Worm (Caenorhabditis elegans) whole organism, late embryonic: Measurements from ENCODE around the gene fbxc-44.

Experiments
- C08G9.2 ChIP-seq: sonication (generic microtip); optimal IDR thresholded peaks from 2 replicates; lab custom pipeline; 2016; ENCODE audit warnings: mild to moderate bottlenecking, missing genetic modification characterization, moderate library complexity, missing compliant biosample characterization
- K09A11.1 ChIP-seq: sonication (generic microtip); optimal IDR thresholded peaks from 2 replicates; lab custom pipeline; 2017; ENCODE audit warnings: antibody characterized with exemption, mild to moderate bottlenecking, missing genetic modification characterization, missing compliant biosample characterization; ENCODE audit not compliant: insufficient read depth
- Y22D7AL.16 ChIP-seq: sonication (generic microtip); optimal IDR thresholded peaks from 2 replicates; lab custom pipeline; 2016; ENCODE audit warnings: missing genetic modification characterization, missing compliant biosample characterization
- ahr-1 ChIP-seq: sonication (generic microtip); optimal IDR thresholded peaks from 2 replicates; lab custom pipeline; 2016; ENCODE audit warnings: missing genetic modification characterization, missing compliant biosample characterization
- ceh-14 ChIP-seq: sonication (generic microtip); optimal IDR thresholded peaks from 2 replicates; lab custom pipeline; 2016; ENCODE audit warnings: missing genotype, missing genetic modification characterization, missing compliant biosample characterization
- ceh-18 ChIP-seq: sonication (generic microtip); optimal IDR thresholded peaks from 2 replicates; lab custom pipeline; 2016; ENCODE audit warnings: missing genetic modification characterization, missing compliant biosample characterization
- ceh-19 ChIP-seq: fragments of 200-800 bp; sonication (Bioruptor generic); optimal IDR thresholded peaks from 2 replicates; lab custom pipeline; 2018; ENCODE audit warnings: mild to moderate bottlenecking, missing genetic modification characterization, missing compliant biosample characterization
- ceh-2 ChIP-seq: sonication (generic microtip); optimal IDR thresholded peaks from 2 replicates; lab custom pipeline; 2016; ENCODE audit warnings: missing genotype, missing genetic modification characterization, missing compliant biosample characterization
- ceh-24 ChIP-seq: sonication (generic microtip); optimal IDR thresholded peaks from 2 replicates; lab custom pipeline; 2016; ENCODE audit warnings: mild to moderate bottlenecking, missing genetic modification characterization, missing compliant biosample characterization
- ceh-30 ChIP-seq: fragments of 150-350 bp; optimal IDR thresholded peaks from 2 replicates; lab custom pipeline; 2014; ENCODE audit warnings: missing biosample characterization, missing genetic modification characterization
- ceh-48 ChIP-seq: sonication (generic microtip); optimal IDR thresholded peaks from 2 replicates; lab custom pipeline; 2016; ENCODE audit warnings: missing genetic modification characterization, inconsistent platforms, missing compliant biosample characterization
- dmd-4 ChIP-seq: sonication (generic microtip); optimal IDR thresholded peaks from 2 replicates; lab custom pipeline; 2016; ENCODE audit warnings: borderline replicate concordance, missing genetic modification characterization, missing compliant biosample characterization
- dve-1 ChIP-seq: sonication (generic microtip); optimal IDR thresholded peaks from 2 replicates; lab custom pipeline; 2017; ENCODE audit warnings: antibody characterized with exemption, mild to moderate bottlenecking, missing genetic modification characterization, missing compliant biosample characterization
- ets-4 ChIP-seq: sonication (generic microtip); optimal IDR thresholded peaks from 2 replicates; lab custom pipeline; 2016; ENCODE audit warnings: missing genetic modification characterization, missing compliant biosample characterization
- eyg-1 ChIP-seq: sonication (generic microtip); optimal IDR thresholded peaks from 2 replicates; lab custom pipeline; 2016; ENCODE audit warnings: missing genotype, missing genetic modification characterization, missing compliant biosample characterization
- fkh-10 ChIP-seq: fragments of 150-350 bp; optimal IDR thresholded peaks from 2 replicates; lab custom pipeline; 2014; ENCODE audit warnings: missing biosample characterization, missing genetic modification reagents, missing genetic modification characterization
- fkh-6 ChIP-seq: sonication (generic microtip); optimal IDR thresholded peaks from 2 replicates; lab custom pipeline; 2016; ENCODE audit warnings: missing genetic modification characterization, missing compliant biosample characterization
- gmeb-2 ChIP-seq: sonication (generic microtip); optimal IDR thresholded peaks from 2 replicates; lab custom pipeline; 2016; ENCODE audit warnings: missing genetic modification characterization, inconsistent platforms, missing compliant biosample characterization
- hlh-13 ChIP-seq: fragments of 200-800 bp; sonication (Bioruptor generic); optimal IDR thresholded peaks from 2 replicates; lab custom pipeline; 2018; ENCODE audit warnings: mild to moderate bottlenecking, missing genetic modification characterization, missing compliant biosample characterization
- hlh-15 ChIP-seq: sonication (generic microtip); optimal IDR thresholded peaks from 2 replicates; lab custom pipeline; 2016; ENCODE audit warnings: missing genetic modification characterization, missing compliant biosample characterization
- hlh-30 ChIP-seq: sonication (generic microtip); optimal IDR thresholded peaks from 2 replicates; lab custom pipeline; 2017; ENCODE audit warnings: antibody characterized with exemption, missing genetic modification characterization, missing compliant biosample characterization; ENCODE audit not compliant: insufficient read depth
- hlh-6 ChIP-seq: sonication (generic microtip); optimal IDR thresholded peaks from 2 replicates; lab custom pipeline; 2016; ENCODE audit warnings: missing genotype, missing genetic modification characterization, missing compliant biosample characterization
- nfya-1 ChIP-seq: sonication (generic microtip); optimal IDR thresholded peaks from 2 replicates; lab custom pipeline; 2017; ENCODE audit warnings: missing genetic modification characterization, mild to moderate bottlenecking, missing compliant biosample characterization, antibody characterized with exemption, moderate library complexity
- odd-2 ChIP-seq: sonication (generic microtip); optimal IDR thresholded peaks from 2 replicates; lab custom pipeline; 2017; ENCODE audit warnings: antibody characterized with exemption, mild to moderate bottlenecking, missing genetic modification characterization, missing compliant biosample characterization
- pat-9 ChIP-seq: fragments of 200-800 bp; sonication (Bioruptor generic); optimal IDR thresholded peaks from 2 replicates; lab custom pipeline; 2018; ENCODE audit warnings: mild to moderate bottlenecking, missing genetic modification characterization, moderate library complexity, missing compliant biosample characterization
- pha-4 ChIP-seq: fragments of 150-350 bp; optimal IDR thresholded peaks from 2 replicates; lab custom pipeline; 2018; ENCODE audit warnings: missing biosample characterization, missing genetic modification reagents, missing genetic modification characterization
- pqm-1 ChIP-seq: sonication (generic microtip); optimal IDR thresholded peaks from 2 replicates; lab custom pipeline; 2016; ENCODE audit warnings: missing genetic modification characterization, missing compliant biosample characterization
- sdc-2 ChIP-seq: sonication (generic microtip); optimal IDR thresholded peaks from 2 replicates; lab custom pipeline; 2016; ENCODE audit warnings: missing genotype, missing genetic modification characterization, missing compliant biosample characterization
- sox-2 ChIP-seq: fragments of 200-800 bp; sonication (Bioruptor generic); IDR thresholded peaks from 2 replicates; pipeline ENCODE4 v1.3.6; 2022; ENCODE audit warnings: missing genetic modification reagents, missing genetic modification characterization, missing compliant biosample characterization
- sox-4 ChIP-seq: sonication (generic microtip); optimal IDR thresholded peaks from 2 replicates; lab custom pipeline; 2017; ENCODE audit warnings: mild to moderate bottlenecking, missing genetic modification characterization, inconsistent platforms, missing compliant biosample characterization
- syd-9 ChIP-seq: sonication (generic microtip); optimal IDR thresholded peaks from 2 replicates; lab custom pipeline; 2016; ENCODE audit warnings: mild to moderate bottlenecking, missing genetic modification characterization, moderate library complexity, missing compliant biosample characterization
- unc-3 ChIP-seq, 2 experiments: fragments of 200-800 bp in 1 of 2; sonication (Bioruptor generic) in 1 of 2; sonication (generic microtip) in 1 of 2; conservative IDR thresholded peaks in 1 of 2; optimal IDR thresholded peaks in 1 of 2; 2 replicates each; pipeline versions ENCODE4 v1.3.6 to Lab custom; 2016 to 2022; ENCODE audit warnings: missing compliant biosample characterization in 2 of 2, missing genetic modification characterization in 2 of 2, missing genetic modification reagents in 1 of 2
- unc-55 ChIP-seq: sonication (generic microtip); optimal IDR thresholded peaks from 2 replicates; lab custom pipeline; 2017; ENCODE audit warnings: missing biosample characterization, missing genetic modification reagents, missing genetic modification characterization
- ztf-16 ChIP-seq: sonication (generic microtip); optimal IDR thresholded peaks from 2 replicates; lab custom pipeline; 2017; ENCODE audit warnings: missing genetic modification characterization, missing compliant biosample characterization

fbxc-44 gene

DNA sequence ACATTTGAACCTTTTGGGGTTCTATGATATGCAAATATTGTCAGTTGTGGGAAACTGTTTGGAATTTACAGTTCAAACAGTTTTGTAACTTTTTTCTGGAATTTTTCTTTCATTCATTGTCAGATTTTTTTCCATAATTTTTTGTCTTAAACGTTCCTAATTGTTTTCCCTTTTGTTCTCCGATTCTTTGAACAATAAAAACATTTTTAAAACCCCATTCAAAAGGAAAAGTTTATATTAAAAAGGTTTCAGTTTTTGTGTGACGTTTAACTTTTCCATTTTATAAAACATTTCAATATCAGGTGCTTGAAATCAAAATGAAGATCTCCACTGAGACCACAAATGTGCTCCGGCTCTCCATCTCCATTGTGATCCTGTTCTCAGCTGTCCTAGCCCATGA is 18.5 kb downstream of the fbxc-44 start, which contains the start of gene F31D5.1 (continued):
- no peak for TF ChIP-seq ceh-30 (tag; lab: Kevin White, UChicago)
- TF ChIP-seq, all 69 proteins: peak for 0

DNA sequence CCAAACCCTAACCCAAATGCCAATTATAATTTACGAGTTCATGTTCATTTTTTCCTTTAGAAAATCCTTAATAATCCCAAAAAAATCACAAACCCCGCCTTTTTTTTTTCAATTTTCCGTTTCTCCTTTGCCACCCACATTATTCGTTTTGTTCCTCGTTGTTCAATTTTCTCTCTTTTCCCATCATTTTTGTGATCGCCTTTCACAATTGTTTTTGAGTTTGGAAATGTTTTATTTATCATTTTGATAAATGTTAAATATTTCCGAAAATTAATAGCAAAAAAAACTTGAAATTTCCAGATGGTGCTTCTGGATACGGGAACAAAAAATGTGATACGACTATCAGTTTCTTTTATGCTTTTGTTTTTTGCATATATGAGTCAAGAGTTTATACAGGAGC is 22.2 kb downstream of the fbxc-44 start, which contains the start of gene F31D5.2:
F31D5.2 (plus strand) TSS at position 301 of the 400 bp plus-strand sequence.
- TF ChIP-seq ceh-14 (tag; lab: Kevin White, UChicago): no peak
- no peak for TF ChIP-seq pqm-1 (tag; lab: Kevin White, UChicago)
- TF ChIP-seq C08G9.2 (tag; lab: Kevin White, UChicago): no peak
- TF ChIP-seq ceh-24 (tag; lab: Kevin White, UChicago): no peak
- TF ChIP-seq sox-4: no peak
- no peak for TF ChIP-seq gmeb-2 (tag; lab: Kevin White, UChicago)
- TF ChIP-seq ceh-48 (tag; lab: Kevin White, UChicago): no peak
- TF ChIP-seq unc-55 (GFP tag; lab: Kevin White, UChicago): no peak
- TF ChIP-seq sox-2 (GFP tag; lab: Robert Waterston, UW): no peak
- no peak for TF ChIP-seq hlh-13
- TF ChIP-seq unc-3 (GFP tag; conservative IDR thresholded peaks at IDR 0.05; lab: Robert Waterston, UW): no peak
- TF ChIP-seq unc-3 (tag; optimal IDR thresholded peaks at IDR 0.05; lab: Kevin White, UChicago): no peak
- no peak for TF ChIP-seq K09A11.1 (tag; lab: Kevin White, UChicago)
- no peak for TF ChIP-seq sdc-2 (tag; lab: Kevin White, UChicago)
- no peak for TF ChIP-seq nfya-1
- no peak for TF ChIP-seq fkh-6 (tag; lab: Kevin White, UChicago)
- TF ChIP-seq syd-9 (tag; lab: Kevin White, UChicago): no peak
- TF ChIP-seq Y22D7AL.16 (tag; lab: Kevin White, UChicago): no peak
- no peak for TF ChIP-seq pha-4 (tag; lab: Kevin White, UChicago)
- TF ChIP-seq odd-2 (tag; lab: Kevin White, UChicago): no peak
- no peak for TF ChIP-seq ets-4
- TF ChIP-seq, all 69 proteins: peak for 0

DNA sequence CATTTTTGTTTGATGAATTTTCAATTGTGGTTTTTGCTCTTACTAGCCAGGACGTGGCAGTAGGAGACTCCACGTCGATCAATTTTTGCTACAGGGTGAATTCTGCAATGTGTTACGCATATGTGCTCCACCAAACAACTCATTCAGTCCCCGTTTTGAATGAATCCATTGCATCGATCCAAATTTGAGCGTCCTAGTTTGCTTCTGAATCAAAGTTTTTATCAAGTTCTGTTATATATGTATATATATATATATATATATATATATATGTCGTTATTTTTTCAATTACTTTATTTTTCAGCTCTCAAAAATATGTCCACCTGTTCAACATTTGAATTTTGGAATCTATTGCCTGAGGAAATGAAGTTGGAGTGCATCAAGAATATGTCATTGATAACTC is 26.4 kb downstream of the fbxc-44 start, which contains the start of gene F31D5.7:
F31D5.7 (plus strand) TSS at position 301 of the 400 bp plus-strand sequence.
- no peak for TF ChIP-seq sox-2 (GFP tag; lab: Robert Waterston, UW)
- TF ChIP-seq gmeb-2 (tag; lab: Kevin White, UChicago): no peak
- TF ChIP-seq eyg-1 (tag; lab: Kevin White, UChicago): no peak
- TF ChIP-seq pat-9 (tag; lab: Kevin White, UChicago): no peak

DNA sequence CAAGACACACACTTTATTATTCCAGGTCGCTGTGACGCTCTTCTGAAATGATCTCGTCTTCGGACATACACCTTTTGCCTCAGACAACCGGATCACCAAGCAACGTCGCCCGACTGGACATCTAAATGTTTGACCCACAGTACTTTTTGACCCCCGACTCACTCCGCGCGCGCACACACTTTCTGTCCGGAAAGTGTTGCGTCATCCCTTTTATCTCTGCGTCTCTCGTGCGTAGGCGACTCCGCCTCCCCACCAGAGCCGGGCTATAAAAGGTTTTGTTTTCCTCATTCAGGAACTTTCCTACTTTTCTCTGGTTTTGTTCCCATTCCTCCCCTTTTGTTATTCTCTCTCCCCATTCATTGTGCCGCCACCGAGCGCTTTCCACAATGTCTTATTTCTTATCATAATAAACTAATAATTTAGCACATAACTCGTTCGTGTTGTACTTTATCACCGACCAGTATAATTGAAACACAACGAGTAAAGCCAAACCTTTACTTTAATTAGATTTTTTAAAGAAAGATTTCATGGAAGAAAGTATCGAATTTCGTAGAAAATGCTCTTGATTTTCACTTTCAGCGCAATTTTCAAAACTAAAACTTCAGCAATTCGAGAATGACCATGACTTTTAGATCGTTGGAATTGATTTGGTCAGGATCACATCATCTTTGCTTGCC is 28.3 kb downstream of the fbxc-44 start, which contains the start of gene F31D5.6:
F31D5.6 (plus strand) TSS at position 627 of the 677 bp plus-strand sequence.
- TF ChIP-seq ztf-16 (tag; lab: Kevin White, UChicago) (no peak), hlh-30 (tag; lab: Kevin White, UChicago) (no peak), fkh-10 (GFP tag; lab: Kevin White, UChicago) (no peak), Y22D7AL.16 (tag; lab: Kevin White, UChicago) (no peak), ahr-1 (no peak), dmd-4 (tag; lab: Kevin White, UChicago) (no peak), hlh-15 (tag; lab: Kevin White, UChicago) (no peak), ceh-2 (no peak), hlh-6 (tag; lab: Kevin White, UChicago) (no peak), ceh-18 (tag; lab: Kevin White, UChicago) (no peak), dve-1 (no peak), ceh-19 (GFP tag; lab: Kevin White, UChicago) (no peak), sox-2 (GFP tag; lab: Robert Waterston, UW) (no peak)
- TF ChIP-seq, all 69 proteins: peak for 0
